Fruit fly (Drosophila melanogaster) whole organism, prepupa: Measurements from ENCODE around the gene tko.

ENCODE experiments used
- CG10669 ChIP-seq: fragments of 200-800 bp; sonication (Bioruptor generic); optimal IDR thresholded peaks from 3 replicates; lab custom pipeline; 2018; ENCODE audit warnings: missing biosample characterization, mild to moderate bottlenecking, missing genetic modification characterization, moderate library complexity
- CG11762 ChIP-seq: fragments of 200-800 bp; sonication (Bioruptor generic); optimal IDR thresholded peaks from 3 replicates; lab custom pipeline; 2016; ENCODE audit warnings: missing biosample characterization, missing genetic modification characterization; ENCODE audit not compliant: insufficient read depth
- CG15336 ChIP-seq: fragments of 200-800 bp; sonication (Bioruptor generic); IDR thresholded peaks from 2 replicates; pipeline ENCODE4 v1.3.6; 2022; ENCODE audit warnings: missing biosample characterization, missing genetic modification characterization
- CG1621 ChIP-seq: fragments of 200-800 bp; sonication (Bioruptor generic); optimal IDR thresholded peaks from 3 replicates; lab custom pipeline; 2018; ENCODE audit warnings: missing biosample characterization, mild to moderate bottlenecking, missing genetic modification characterization
- CG16779 ChIP-seq: fragments of 200-800 bp; sonication (Bioruptor generic); optimal IDR thresholded peaks from 3 replicates; lab custom pipeline; 2017; ENCODE audit warnings: missing biosample characterization, mild to moderate bottlenecking, missing genetic modification characterization
- CG3032 ChIP-seq: fragments of 200-800 bp; optimal IDR thresholded peaks from 2 replicates; lab custom pipeline; 2019; ENCODE audit warnings: missing biosample characterization, mild to moderate bottlenecking, missing genetic modification characterization, moderate library complexity
- CG31627 ChIP-seq: fragments of 200-800 bp; sonication (Bioruptor generic); optimal IDR thresholded peaks from 3 replicates; lab custom pipeline; 2016; ENCODE audit warnings: missing biosample characterization, missing genetic modification characterization
- CG32006 ChIP-seq: fragments of 200-800 bp; sonication (Bioruptor generic); optimal IDR thresholded peaks from 3 replicates; lab custom pipeline; 2017; ENCODE audit warnings: missing biosample characterization, mild to moderate bottlenecking, missing genetic modification characterization
- CG34406 ChIP-seq: fragments of 200-800 bp; sonication (Bioruptor generic); optimal IDR thresholded peaks from 3 replicates; lab custom pipeline; 2016; ENCODE audit warnings: missing biosample characterization, missing genetic modification characterization
- CG6163 ChIP-seq: fragments of 200-800 bp; sonication (Bioruptor generic); IDR thresholded peaks from 3 replicates; pipeline ENCODE4 v1.3.6; 2022; ENCODE audit warnings: missing biosample characterization, missing genetic modification characterization
- CG6276 ChIP-seq: fragments of 200-800 bp; sonication (Bioruptor generic); optimal IDR thresholded peaks from 2 replicates; lab custom pipeline; 2017; ENCODE audit warnings: missing biosample characterization, mild to moderate bottlenecking, missing genetic modification characterization
- CG6792 ChIP-seq: fragments of 200-800 bp; sonication (Bioruptor generic); optimal IDR thresholded peaks from 3 replicates; lab custom pipeline; 2016; ENCODE audit warnings: missing biosample characterization, missing genetic modification characterization
- CG6854 ChIP-seq: fragments of 200-800 bp; sonication (Bioruptor generic); optimal IDR thresholded peaks from 2 replicates; lab custom pipeline; 2017; ENCODE audit warnings: missing biosample characterization, mild to moderate bottlenecking, missing genetic modification characterization
- CG8319 ChIP-seq: fragments of 200-800 bp; sonication (Bioruptor generic); optimal IDR thresholded peaks from 3 replicates; lab custom pipeline; 2016; ENCODE audit warnings: missing biosample characterization, missing genetic modification characterization
- CG9139 ChIP-seq: fragments of 200-800 bp; sonication (Bioruptor generic); optimal IDR thresholded peaks from 3 replicates; lab custom pipeline; 2017; ENCODE audit warnings: missing biosample characterization, mild to moderate bottlenecking, missing genetic modification characterization
- Eip78C ChIP-seq: fragments of 200-800 bp; sonication (Bioruptor generic); peaks from one replicate; lab custom pipeline; 2016; ENCODE audit warnings: missing biosample characterization, missing genetic modification characterization
- Ets96B ChIP-seq: fragments of 200-800 bp; optimal IDR thresholded peaks from 2 replicates; lab custom pipeline; 2019; ENCODE audit warnings: missing biosample characterization, mild to moderate bottlenecking, missing genetic modification characterization, moderate library complexity
- Hr39 ChIP-seq: fragments of 200-800 bp; sonication (Bioruptor generic); optimal IDR thresholded peaks from 2 replicates; lab custom pipeline; 2016; ENCODE audit warnings: missing biosample characterization, missing genetic modification characterization
- Hr4 ChIP-seq: fragments of 200-800 bp; sonication (Bioruptor generic); optimal IDR thresholded peaks from 3 replicates; lab custom pipeline; 2016; ENCODE audit warnings: missing biosample characterization, missing genetic modification characterization
- Lpt ChIP-seq: fragments of 200-800 bp; sonication (Bioruptor generic); optimal IDR thresholded peaks from 3 replicates; lab custom pipeline; 2016; ENCODE audit warnings: missing biosample characterization, missing genetic modification characterization
- Met ChIP-seq: fragments of 200-800 bp; sonication (Bioruptor generic); optimal IDR thresholded peaks from 3 replicates; lab custom pipeline; 2016; ENCODE audit warnings: missing biosample characterization, missing genetic modification characterization
- achi ChIP-seq: fragments of 200-800 bp; sonication (Bioruptor generic); optimal IDR thresholded peaks from 3 replicates; lab custom pipeline; 2016; ENCODE audit warnings: missing biosample characterization, missing genetic modification characterization
- acj6 ChIP-seq: fragments of 200-800 bp; sonication (Bioruptor generic); optimal IDR thresholded peaks from 3 replicates; lab custom pipeline; 2016; ENCODE audit warnings: missing biosample characterization, missing genetic modification characterization
- dsx ChIP-seq: fragments of 200-800 bp; optimal IDR thresholded peaks from 3 replicates; lab custom pipeline; 2019; ENCODE audit warnings: missing biosample characterization, mild to moderate bottlenecking, missing genetic modification characterization, moderate library complexity; ENCODE audit not compliant: poor library complexity, severe bottlenecking
- eg ChIP-seq: fragments of 200-800 bp; sonication (Bioruptor generic); IDR thresholded peaks from 3 replicates; pipeline ENCODE4 v1.3.6; 2022; ENCODE audit warnings: missing biosample characterization, missing genetic modification characterization
- esn ChIP-seq: fragments of 200-800 bp; sonication (Bioruptor generic); optimal IDR thresholded peaks from 2 replicates; lab custom pipeline; 2016; ENCODE audit warnings: missing biosample characterization, mild to moderate bottlenecking, missing genetic modification characterization, moderate library complexity
- fd59A ChIP-seq: fragments of 200-800 bp; sonication (Bioruptor generic); optimal IDR thresholded peaks from 2 replicates; lab custom pipeline; 2017; ENCODE audit warnings: missing biosample characterization, mild to moderate bottlenecking, missing genetic modification characterization, missing genetic modification reagents
- fkh ChIP-seq: fragments of 200-800 bp; sonication (Bioruptor generic); optimal IDR thresholded peaks from 3 replicates; lab custom pipeline; 2017; ENCODE audit warnings: missing biosample characterization, mild to moderate bottlenecking, missing genetic modification characterization, moderate library complexity
- ss ChIP-seq, 2 experiments: fragments of 200-800 bp; sonication (Bioruptor generic); optimal IDR thresholded peaks; 2 replicates in 1 of 2; 3 replicates in 1 of 2; lab custom pipeline; 2017 to 2018; ENCODE audit warnings: mild to moderate bottlenecking in 2 of 2, missing biosample characterization in 2 of 2, missing genetic modification characterization in 2 of 2, moderate library complexity in 1 of 2
- svp ChIP-seq: fragments of 200-800 bp; sonication (Bioruptor generic); peaks from one replicate; lab custom pipeline; 2016; ENCODE audit warnings: missing biosample characterization, missing genetic modification characterization
- vri ChIP-seq: fragments of 200-800 bp; sonication (Bioruptor generic); optimal IDR thresholded peaks from 3 replicates; lab custom pipeline; 2016; ENCODE audit warnings: missing biosample characterization, mild to moderate bottlenecking, missing genetic modification characterization

The tko gene

dm6 chrX:2464189-2464588 is 20.4 kb upstream of the tko start:
- TF ChIP-seq CG32006 = peak; percentile 69
- no peak for TF ChIP-seq CG10669 (GFP tag; lab: Kevin White, UChicago)
- TF ChIP-seq ss (GFP tag; optimal IDR thresholded peaks at IDR 0.05; lab: Kevin White, UChicago) = no peak
- no peak for TF ChIP-seq eg (GFP tag; lab: Robert Waterston, UW)
- TF ChIP-seq achi (GFP tag; lab: Kevin White, UChicago) = no peak
- TF ChIP-seq Eip78C (GFP tag; lab: Kevin White, UChicago) = peak; percentile 59
- 0 out of 2 replicates have a peak, but pooled peaks have one; percentile 13 for TF ChIP-seq CG15336 (GFP tag; lab: Robert Waterston, UW)
- TF ChIP-seq CG6276 (GFP tag; lab: Kevin White, UChicago) = peak; percentile 5
- no peak for TF ChIP-seq CG6854 (GFP tag; lab: Kevin White, UChicago)
- peak; percentile 28 for TF ChIP-seq Lpt

DNA sequence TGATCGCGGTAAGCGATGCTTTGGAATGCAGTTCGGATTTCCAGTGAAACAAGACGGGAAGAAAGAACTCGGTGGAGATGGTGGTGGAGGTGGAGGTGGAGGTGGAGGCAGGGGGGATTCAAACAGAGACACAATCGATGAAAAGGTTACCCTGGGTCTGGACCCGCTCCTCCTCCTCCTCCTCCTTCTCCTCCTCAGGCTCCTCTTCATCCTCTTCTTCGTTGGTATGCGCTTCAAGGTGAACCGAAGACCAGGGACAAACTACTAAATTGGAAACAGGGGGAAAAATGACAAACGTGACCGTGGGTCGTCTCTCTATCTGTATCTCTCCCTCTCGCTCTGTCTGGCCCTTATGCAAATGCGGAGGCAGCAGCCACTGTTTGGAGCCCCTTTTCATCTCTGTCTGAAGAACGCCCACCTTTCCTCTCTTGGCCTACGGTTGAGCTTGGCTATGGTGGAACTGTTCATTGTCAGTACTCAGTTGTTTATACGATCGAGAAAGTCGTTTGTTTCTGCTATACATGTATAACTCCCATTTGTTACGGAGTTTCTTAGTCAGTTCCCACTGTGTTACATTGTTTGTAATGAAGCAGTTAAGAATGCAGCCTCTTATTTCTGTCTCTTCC is 19.3 kb upstream of the tko start:
- TF ChIP-seq dsx (GFP tag; lab: Kevin White, UChicago) (peak; percentile 34), Hr39 (GFP tag; lab: Kevin White, UChicago) (no peak), Ets96B (peak; percentile 4), Eip78C (GFP tag; lab: Kevin White, UChicago) (peak; percentile 60)

DNA sequence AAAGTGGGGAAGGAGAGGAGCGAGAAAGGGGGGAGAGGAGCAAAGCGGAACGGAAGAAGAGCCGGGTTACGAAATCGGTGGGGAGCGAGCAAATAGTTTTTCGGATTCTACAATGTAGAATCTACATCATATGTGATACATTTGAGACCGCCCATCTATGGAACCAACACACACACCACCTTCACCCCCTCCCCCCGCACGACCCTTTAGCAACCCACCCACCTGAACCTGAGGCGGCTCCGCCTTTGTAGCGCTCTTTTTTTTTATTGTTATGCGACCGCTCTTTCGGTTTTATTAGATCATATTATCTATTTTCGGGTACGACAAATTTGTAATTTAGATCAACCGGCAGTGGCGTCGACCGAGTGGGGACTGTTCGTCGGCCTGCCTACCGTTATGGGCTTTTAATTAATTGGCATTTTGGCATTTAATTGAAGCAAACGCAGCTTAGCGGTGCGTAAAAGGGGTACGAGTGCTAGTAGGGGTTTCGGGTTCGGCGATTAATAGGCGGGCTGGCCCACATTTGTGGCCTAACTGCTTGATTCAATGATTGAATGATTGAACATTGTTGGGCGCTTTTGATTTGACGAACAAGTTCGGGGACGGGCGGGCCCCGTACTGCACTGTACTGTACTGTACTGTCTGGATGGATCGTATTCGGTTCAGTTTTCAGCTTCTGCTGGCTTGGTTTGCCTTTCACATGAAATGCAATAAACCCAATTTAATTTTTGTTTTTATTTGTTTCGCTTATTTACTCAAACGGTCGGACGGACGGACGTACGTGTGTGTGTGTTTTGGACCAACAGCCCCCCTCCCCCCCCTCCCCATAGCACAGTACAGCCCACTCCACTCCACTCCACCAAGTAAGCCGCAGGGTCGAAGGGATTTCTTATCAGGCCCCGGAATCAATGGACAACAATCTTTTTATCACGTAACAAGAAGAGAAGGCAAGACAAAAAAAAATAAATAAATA is 17.9 kb upstream of the tko start:
- TF ChIP-seq Hr4 (GFP tag; lab: Kevin White, UChicago) (no peak), CG15336 (GFP tag; lab: Robert Waterston, UW) (no peak), fd59A (GFP tag; lab: Kevin White, UChicago) (no peak), fkh (GFP tag; lab: Kevin White, UChicago) (peak; percentile 81), Ets96B (no peak)

DNA sequence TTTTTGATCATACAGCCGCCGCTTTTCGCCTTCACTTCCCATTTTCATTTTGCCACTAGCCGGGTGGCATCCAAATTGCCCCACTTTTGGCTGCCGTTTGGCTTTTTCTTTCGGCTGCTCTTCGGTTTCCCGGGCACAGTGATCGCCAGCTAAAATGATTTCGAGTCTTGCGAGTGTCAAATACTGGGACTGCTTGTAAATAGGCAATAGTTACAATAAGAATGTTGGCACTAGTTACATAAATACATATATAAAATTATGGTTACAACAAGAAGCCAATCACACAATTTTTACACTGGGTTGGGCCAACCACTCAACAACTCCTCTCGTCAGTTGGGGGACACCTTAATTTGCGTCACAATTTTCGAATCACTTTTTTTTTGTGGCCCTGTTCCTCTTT is 16.1 kb upstream of the tko start:
- TF ChIP-seq eg (GFP tag; lab: Robert Waterston, UW) (0 out of 3 replicates have a peak, but pooled peaks have one; percentile 3), svp (GFP tag; lab: Kevin White, UChicago) (no peak), Ets96B (no peak), dsx (GFP tag; lab: Kevin White, UChicago) (no peak), CG8319 (GFP tag; lab: Kevin White, UChicago) (no peak), CG3032 (no peak), Met (GFP tag; lab: Kevin White, UChicago) (no peak), Eip78C (GFP tag; lab: Kevin White, UChicago) (peak; percentile 53), CG31627 (GFP tag; lab: Kevin White, UChicago) (no peak), CG15336 (GFP tag; lab: Robert Waterston, UW) (0 out of 2 replicates have a peak, but pooled peaks have one; percentile 11), vri (GFP tag; lab: Kevin White, UChicago) (no peak), CG9139 (no peak), fkh (GFP tag; lab: Kevin White, UChicago) (no peak), Hr4 (GFP tag; lab: Kevin White, UChicago) (peak; percentile 5)
- TF ChIP-seq, all 60 proteins: peak for 4

DNA sequence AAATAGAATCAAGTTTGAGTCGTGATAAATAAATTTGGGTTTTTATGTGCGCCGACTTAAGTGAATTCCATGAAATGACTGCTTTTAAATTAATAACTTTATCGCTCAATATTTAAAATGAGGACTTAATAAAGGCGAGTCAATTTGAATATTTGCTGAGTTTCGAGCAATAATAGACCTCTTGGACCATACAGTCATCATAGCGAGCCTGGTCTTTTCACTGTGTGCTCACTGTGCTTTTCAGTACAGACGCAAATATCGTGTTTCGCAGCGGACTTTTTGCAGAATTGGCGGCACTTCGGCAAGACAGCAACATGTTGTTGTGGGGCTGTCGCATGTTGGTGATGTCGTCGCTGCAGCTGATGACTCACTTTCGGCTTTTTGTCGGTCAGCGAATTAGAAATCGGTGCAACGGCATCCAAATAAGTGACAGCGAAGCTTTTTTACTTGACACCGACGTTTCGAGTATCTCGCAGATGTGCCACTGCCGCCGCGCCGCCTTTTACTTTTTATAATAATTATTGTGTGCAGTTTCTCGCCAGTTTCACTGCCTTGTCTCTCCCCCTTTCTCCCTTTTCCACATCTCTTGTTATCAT is 14.2 kb upstream of the tko start:
- TF ChIP-seq eg (GFP tag; lab: Robert Waterston, UW) (peak; percentile 51; the same call in 1 of the 3 replicates), esn (no peak), vri (GFP tag; lab: Kevin White, UChicago) (no peak), svp (GFP tag; lab: Kevin White, UChicago) (no peak), CG6792 (no peak), dsx (GFP tag; lab: Kevin White, UChicago) (no peak), CG10669 (GFP tag; lab: Kevin White, UChicago) (no peak), CG6163 (GFP tag; lab: Robert Waterston, UW) (0 out of 3 replicates have a peak, but pooled peaks have one; percentile 41), CG11762 (GFP tag; lab: Kevin White, UChicago) (no peak), Eip78C (GFP tag; lab: Kevin White, UChicago) (peak; percentile 23), Hr4 (GFP tag; lab: Kevin White, UChicago) (peak; percentile 36), CG34406 (no peak), acj6 (GFP tag; lab: Kevin White, UChicago) (no peak), CG15336 (GFP tag; lab: Robert Waterston, UW) (0 out of 2 replicates have a peak, but pooled peaks have one; percentile 28), CG1621 (tag; lab: Kevin White, UChicago) (no peak), CG16779 (tag; lab: Kevin White, UChicago) (no peak), CG32006 (peak; percentile 5)
